Worm (Caenorhabditis elegans) whole organism, young adult: Measurements from ENCODE around the gene fipr-3.
A peak's percentile ranks its signal among the peaks of the same experiment; 100 is the strongest.

Experiments used
- C17E4.6 ChIP-seq: fragments of 200-800 bp; sonication (Bioruptor generic); IDR thresholded peaks from 2 replicates; pipeline ENCODE4 v1.3.6; 2022; ENCODE audit warnings: missing genetic modification reagents, missing genetic modification characterization, missing compliant biosample characterization
- F23B12.7 ChIP-seq: sonication (generic microtip); optimal IDR thresholded peaks from 2 replicates; lab custom pipeline; 2017; ENCODE audit warnings: missing genetic modification characterization, mild to moderate bottlenecking, missing compliant biosample characterization, antibody characterized with exemption, moderate library complexity; ENCODE audit not compliant: insufficient read depth
- F37B4.10 ChIP-seq: fragments of 200-800 bp; sonication (Bioruptor generic); IDR thresholded peaks from 2 replicates; pipeline ENCODE4 v1.3.6; 2022; ENCODE audit warnings: missing genetic modification characterization, missing compliant biosample characterization
- F49E8.2 ChIP-seq: sonication (generic microtip); optimal IDR thresholded peaks from 3 replicates; lab custom pipeline; 2017; ENCODE audit warnings: missing genetic modification characterization, mild to moderate bottlenecking, missing compliant biosample characterization, antibody characterized with exemption, moderate library complexity; ENCODE audit not compliant: insufficient read depth
- F52B5.7 ChIP-seq: sonication (generic microtip); optimal IDR thresholded peaks from 2 replicates; lab custom pipeline; 2016; ENCODE audit warnings: mild to moderate bottlenecking, missing genetic modification characterization, missing compliant biosample characterization
- F57C9.4 ChIP-seq: sonication (generic microtip); optimal IDR thresholded peaks from 2 replicates; lab custom pipeline; 2017; ENCODE audit warnings: mild to moderate bottlenecking, missing genetic modification characterization, missing compliant biosample characterization
- K12H6.12 ChIP-seq: fragments of 200-800 bp; sonication (Bioruptor generic); optimal IDR thresholded peaks from 2 replicates; lab custom pipeline; 2018; ENCODE audit warnings: mild to moderate bottlenecking, missing genetic modification characterization, missing compliant biosample characterization
- Y53F4B.3 ChIP-seq: fragments of 200-800 bp; sonication (Bioruptor generic); IDR thresholded peaks from 2 replicates; pipeline ENCODE4 v1.3.6; 2022; ENCODE audit warnings: missing genetic modification reagents, missing genetic modification characterization, missing compliant biosample characterization
- Y67H2A.10 ChIP-seq: fragments of 200-800 bp; sonication (Bioruptor generic); conservative IDR thresholded peaks from 2 replicates; pipeline ENCODE4 v1.3.6; 2022; ENCODE audit warnings: missing genetic modification reagents, missing genetic modification characterization, missing compliant biosample characterization
- Y79H2A.3 ChIP-seq: fragments of 200-800 bp; sonication (Bioruptor generic); conservative IDR thresholded peaks from 2 replicates; pipeline ENCODE4 v1.3.6; 2022; ENCODE audit warnings: missing genetic modification reagents, missing genetic modification characterization, missing compliant biosample characterization
- athp-1 ChIP-seq: sonication (generic microtip); optimal IDR thresholded peaks from 2 replicates; lab custom pipeline; 2017; ENCODE audit warnings: mild to moderate bottlenecking, missing genetic modification characterization, missing compliant biosample characterization
- attf-5 ChIP-seq: fragments of 200-800 bp; sonication (Bioruptor generic); optimal IDR thresholded peaks from 2 replicates; lab custom pipeline; 2018; ENCODE audit warnings: mild to moderate bottlenecking, missing genetic modification characterization, missing compliant biosample characterization
- cebp-2 ChIP-seq: fragments of 200-800 bp; sonication (Bioruptor generic); IDR thresholded peaks from 2 replicates; pipeline ENCODE4 v1.3.6; 2022; ENCODE audit warnings: missing genetic modification characterization, missing compliant biosample characterization
- ceh-27 ChIP-seq: fragments of 200-800 bp; sonication (Bioruptor generic); optimal IDR thresholded peaks from 2 replicates; lab custom pipeline; 2018; ENCODE audit warnings: mild to moderate bottlenecking, missing genetic modification characterization, moderate library complexity, missing compliant biosample characterization
- ceh-40 ChIP-seq: fragments of 200-800 bp; sonication (Bioruptor generic); IDR thresholded peaks from 2 replicates; pipeline ENCODE4 v1.3.6; 2022; ENCODE audit warnings: missing genetic modification characterization, missing compliant biosample characterization
- chd-7 ChIP-seq: sonication (generic microtip); optimal IDR thresholded peaks from 2 replicates; lab custom pipeline; 2016; ENCODE audit warnings: mild to moderate bottlenecking, missing genetic modification characterization, moderate library complexity, missing compliant biosample characterization
- dpl-1 ChIP-seq: fragments of 150-350 bp; optimal IDR thresholded peaks from 2 replicates; lab custom pipeline; 2014; ENCODE audit warnings: missing biosample characterization, missing genetic modification reagents, missing genetic modification characterization
- egl-44 ChIP-seq: fragments of 200-800 bp; sonication (Bioruptor generic); IDR thresholded peaks from 2 replicates; pipeline ENCODE4 v1.3.6; 2022; ENCODE audit warnings: missing genetic modification reagents, missing genetic modification characterization, missing compliant biosample characterization
- fkh-3 ChIP-seq: sonication (generic microtip); optimal IDR thresholded peaks from 2 replicates; lab custom pipeline; 2016; ENCODE audit warnings: mild to moderate bottlenecking, missing genetic modification characterization, missing compliant biosample characterization
- hlh-26 ChIP-seq: fragments of 200-800 bp; sonication (Bioruptor generic); conservative IDR thresholded peaks from 2 replicates; pipeline ENCODE4 v1.3.6; 2022; ENCODE audit warnings: missing genetic modification reagents, missing genetic modification characterization, missing compliant biosample characterization
- let-526 ChIP-seq: fragments of 200-800 bp; sonication (Bioruptor generic); IDR thresholded peaks from 2 replicates; pipeline ENCODE4 v1.3.6; 2022; ENCODE audit warnings: missing genetic modification reagents, missing genetic modification characterization, missing compliant biosample characterization
- lin-35 ChIP-seq, 3 experiments: fragments of 150-350 bp in 2 of 3; sonication (generic microtip) in 1 of 3; optimal IDR thresholded peaks; 2 replicates each; lab custom pipeline; 2014 to 2018; ENCODE audit warnings: missing biosample characterization in 3 of 3, missing genetic modification characterization in 3 of 3, missing genetic modification reagents in 3 of 3
- madf-6 ChIP-seq: fragments of 200-800 bp; sonication (Bioruptor generic); IDR thresholded peaks from 2 replicates; pipeline ENCODE4 v1.3.6; 2022; ENCODE audit warnings: missing genetic modification reagents, missing genetic modification characterization, missing compliant biosample characterization
- nhr-179 ChIP-seq: sonication (generic microtip); optimal IDR thresholded peaks from 2 replicates; lab custom pipeline; 2016; ENCODE audit warnings: mild to moderate bottlenecking, missing genetic modification characterization, missing compliant biosample characterization
- nhr-27 ChIP-seq: fragments of 200-800 bp; sonication (Bioruptor generic); optimal IDR thresholded peaks from 2 replicates; lab custom pipeline; 2018; ENCODE audit warnings: mild to moderate bottlenecking, missing genetic modification characterization, moderate library complexity, missing compliant biosample characterization
- rpc-1 ChIP-seq, 2 experiments: fragments of 150-350 bp in 1 of 2; sonication (generic microtip) in 1 of 2; optimal IDR thresholded peaks; 2 replicates each; lab custom pipeline; 2014 to 2018; ENCODE audit warnings: missing biosample characterization in 1 of 2, missing genetic modification characterization in 1 of 2, missing genetic modification reagents in 1 of 2, missing genotype in 1 of 2
- snpc-1.1 ChIP-seq: sonication (generic microtip); optimal IDR thresholded peaks from 2 replicates; lab custom pipeline; 2017; ENCODE audit warnings: missing genetic modification characterization, mild to moderate bottlenecking, missing compliant biosample characterization, antibody characterized with exemption, moderate library complexity, missing genotype, missing genetic modification reagents; ENCODE audit not compliant: insufficient read depth
- zfh-2 ChIP-seq: fragments of 200-800 bp; sonication (Bioruptor generic); conservative IDR thresholded peaks from 2 replicates; pipeline ENCODE4 v1.3.6; 2022; ENCODE audit warnings: missing genetic modification reagents, missing genetic modification characterization, missing compliant biosample characterization
- ztf-22 ChIP-seq: fragments of 200-800 bp; sonication (Bioruptor generic); optimal IDR thresholded peaks from 2 replicates; lab custom pipeline; 2018; ENCODE audit warnings: mild to moderate bottlenecking, missing genetic modification characterization, moderate library complexity, missing compliant biosample characterization
- ztf-26 ChIP-seq: sonication (generic microtip); optimal IDR thresholded peaks from 2 replicates; lab custom pipeline; 2017; ENCODE audit warnings: missing genetic modification characterization, missing compliant biosample characterization

Gene fipr-3

ce11 chrX:14387752-14388151, 35.5 kb upstream of the fipr-3 start:
- TF ChIP-seq Y53F4B.3 (GFP tag; lab: Robert Waterston, UW), result peak; percentile 37; the same call in 1 of the 2 replicates

ce11 chrX:14395267-14395666, 27.9 kb upstream of the fipr-3 start, which contains the start of gene Y60A9.1:
TSS of gene Y60A9.1 (minus strand) at chrX:14395367.
- TF ChIP-seq Y53F4B.3 (GFP tag; lab: Robert Waterston, UW) (no peak), snpc-1.1 (tag; lab: Kevin White, UChicago) (no peak), ceh-40 (GFP tag; lab: Robert Waterston, UW) (no peak), F37B4.10 (GFP tag; lab: Robert Waterston, UW) (no peak), attf-5 (no peak), zfh-2 (GFP tag; lab: Robert Waterston, UW) (no peak), ceh-27 (no peak), F57C9.4 (tag; lab: Kevin White, UChicago) (no peak)
- TF ChIP-seq, all 124 proteins: peak for 0

ce11 chrX:14399035-14399434, 24.2 kb upstream of the fipr-3 start:
- TF ChIP-seq ztf-26 (no peak), nhr-179 (tag; lab: Kevin White, UChicago) (no peak), ztf-22 (GFP tag; lab: Kevin White, UChicago) (no peak), C17E4.6 (no peak), F49E8.2 (tag; lab: Kevin White, UChicago) (no peak), rpc-1 (optimal IDR thresholded peaks at IDR 0.05; lab: Kevin White, UChicago) (no peak), rpc-1 (tag; optimal IDR thresholded peaks at IDR 0.05; lab: Kevin White, UChicago) (no peak), Y67H2A.10 (no peak), athp-1 (tag; lab: Kevin White, UChicago) (no peak), egl-44 (GFP tag; lab: Robert Waterston, UW) (no peak)

ce11 chrX:14401230-14401629, 22.0 kb upstream of the fipr-3 start:
- TF ChIP-seq rpc-1 (optimal IDR thresholded peaks at IDR 0.05; lab: Kevin White, UChicago), result no peak
- peak; percentile 20 for TF ChIP-seq rpc-1 (tag; optimal IDR thresholded peaks at IDR 0.05; lab: Kevin White, UChicago)
- TF ChIP-seq madf-6 (GFP tag; lab: Robert Waterston, UW), result no peak

ce11 chrX:14405817-14406216, 17.4 kb upstream of the fipr-3 start, which contains the start of gene frpr-17:
TSS of gene frpr-17 (plus strand) at chrX:14406117.
- no peak for TF ChIP-seq fkh-3 (tag; lab: Kevin White, UChicago)
- no peak for TF ChIP-seq hlh-26 (GFP tag; lab: Robert Waterston, UW)
- TF ChIP-seq Y79H2A.3 (GFP tag; lab: Robert Waterston, UW), result no peak
- no peak for TF ChIP-seq F23B12.7 (tag; lab: Kevin White, UChicago)
- TF ChIP-seq let-526 (GFP tag; lab: Robert Waterston, UW), result no peak
- TF ChIP-seq F52B5.7 (tag; lab: Kevin White, UChicago), result no peak
- no peak for TF ChIP-seq dpl-1 (GFP tag; lab: Kevin White, UChicago)
- no peak for TF ChIP-seq K12H6.12
- TF ChIP-seq chd-7, result no peak
- no peak for TF ChIP-seq lin-35 (GFP tag; optimal IDR thresholded peaks at IDR 0.05; lab: Kevin White, UChicago)
- no peak for TF ChIP-seq cebp-2 (GFP tag; lab: Robert Waterston, UW)
- no peak for TF ChIP-seq nhr-27 (tag; lab: Kevin White, UChicago)
- no peak for TF ChIP-seq F57C9.4 (tag; lab: Kevin White, UChicago)
